Fruit fly (Drosophila melanogaster): ENCODE data around the gene Tom20.

- TF ChIP-seq CG8478 (optimal IDR thresholded peaks at IDR 0.05) (no peak), CTCF (optimal IDR thresholded peaks at IDR 0.05) (no peak)
Observed at dm6 chr3L:19994015-19994414, 6.4 kb upstream of the Tom20 start.
